Fruit fly (Drosophila melanogaster): ENCODE measurements around the gene Drsl4.

Gene Drsl4

dm6 chr3L:3315288-3315687 lies at the start of gene Drsl4:
TSS of gene Drsl4 (plus strand) at chr3L:3315620.
- TF ChIP-seq Dll (optimal IDR thresholded peaks at IDR 0.05) (no peak), psq (optimal IDR thresholded peaks at IDR 0.05) (no peak), pan (optimal IDR thresholded peaks at IDR 0.05) (no peak), usp (GFP tag; optimal IDR thresholded peaks at IDR 0.05) (no peak), EcR (GFP tag; optimal IDR thresholded peaks at IDR 0.05) (no peak), CG8478 (optimal IDR thresholded peaks at IDR 0.05) (no peak)

- TF ChIP-seq EcR (GFP tag; optimal IDR thresholded peaks at IDR 0.05): no peak
- no peak for TF ChIP-seq Dll (optimal IDR thresholded peaks at IDR 0.05)
- no peak for TF ChIP-seq CG8478 (optimal IDR thresholded peaks at IDR 0.05)
- TF ChIP-seq psq (optimal IDR thresholded peaks at IDR 0.05): no peak
- no peak for TF ChIP-seq pan (optimal IDR thresholded peaks at IDR 0.05)
- TF ChIP-seq usp (GFP tag; optimal IDR thresholded peaks at IDR 0.05): no peak
These were observed 49.1 kb upstream of the Drsl4 start for dm6 chr3L:3266306-3266705.

- TF ChIP-seq Dll (optimal IDR thresholded peaks at IDR 0.05) (no peak), psq (optimal IDR thresholded peaks at IDR 0.05) (no peak), pan (optimal IDR thresholded peaks at IDR 0.05) (no peak)
These were observed 47.3 kb upstream of the Drsl4 start, which contains the start of gene CG34265 for dm6 chr3L:3268161-3268560. TSS of gene CG34265 (plus strand) at chr3L:3268461.

- TF ChIP-seq Dll (optimal IDR thresholded peaks at IDR 0.05) (no peak), CG8478 (optimal IDR thresholded peaks at IDR 0.05) (no peak), EcR (GFP tag; optimal IDR thresholded peaks at IDR 0.05) (no peak), usp (GFP tag; optimal IDR thresholded peaks at IDR 0.05) (no peak), pan (optimal IDR thresholded peaks at IDR 0.05) (no peak), psq (optimal IDR thresholded peaks at IDR 0.05) (no peak)
These were observed 44.7 kb upstream of the Drsl4 start, which contains the start of gene CG14960 for dm6 chr3L:3270736-3271135. TSS of gene CG14960 (plus strand) at chr3L:3271036.

dm6 chr3L:3274463-3275177 lies 40.8 kb upstream of the Drsl4 start:
- no peak for TF ChIP-seq EcR (GFP tag; optimal IDR thresholded peaks at IDR 0.05)
- no peak for TF ChIP-seq Dll (optimal IDR thresholded peaks at IDR 0.05)
- no peak for TF ChIP-seq psq (optimal IDR thresholded peaks at IDR 0.05)
- no peak for TF ChIP-seq usp (GFP tag; optimal IDR thresholded peaks at IDR 0.05)
- no peak for TF ChIP-seq CG8478 (optimal IDR thresholded peaks at IDR 0.05)
- TF ChIP-seq pan (optimal IDR thresholded peaks at IDR 0.05): no peak

- TF ChIP-seq Dll (optimal IDR thresholded peaks at IDR 0.05) (no peak), EcR (GFP tag; optimal IDR thresholded peaks at IDR 0.05) (no peak), CG8478 (optimal IDR thresholded peaks at IDR 0.05) (no peak)
These were observed 38.5 kb upstream of the Drsl4 start for dm6 chr3L:3276930-3277329.

- TF ChIP-seq CG8478 (optimal IDR thresholded peaks at IDR 0.05): no peak
- no peak for TF ChIP-seq pan (optimal IDR thresholded peaks at IDR 0.05)
These were observed 35.5 kb upstream of the Drsl4 start, which contains the start of gene CG12017 for dm6 chr3L:3279930-3280329. TSS of gene CG12017 (plus strand) at chr3L:3280239.

dm6 chr3L:3283264-3283663 lies 32.2 kb upstream of the Drsl4 start:
- TF ChIP-seq CG8478 (optimal IDR thresholded peaks at IDR 0.05): no peak
- no peak for TF ChIP-seq usp (GFP tag; optimal IDR thresholded peaks at IDR 0.05)
- TF ChIP-seq Dll (optimal IDR thresholded peaks at IDR 0.05): no peak
- no peak for TF ChIP-seq psq (optimal IDR thresholded peaks at IDR 0.05)
- TF ChIP-seq EcR (GFP tag; optimal IDR thresholded peaks at IDR 0.05): no peak
- no peak for TF ChIP-seq pan (optimal IDR thresholded peaks at IDR 0.05)

- TF ChIP-seq CG8478 (optimal IDR thresholded peaks at IDR 0.05): no peak
- TF ChIP-seq usp (GFP tag; optimal IDR thresholded peaks at IDR 0.05): no peak
- no peak for TF ChIP-seq pan (optimal IDR thresholded peaks at IDR 0.05)
- no peak for TF ChIP-seq Dll (optimal IDR thresholded peaks at IDR 0.05)
- no peak for TF ChIP-seq psq (optimal IDR thresholded peaks at IDR 0.05)
- TF ChIP-seq EcR (GFP tag; optimal IDR thresholded peaks at IDR 0.05): no peak
These were observed 30.5 kb upstream of the Drsl4 start for dm6 chr3L:3284900-3285299.

dm6 chr3L:3288414-3288813 lies 27.0 kb upstream of the Drsl4 start:
- no peak for TF ChIP-seq pan (optimal IDR thresholded peaks at IDR 0.05)
- TF ChIP-seq usp (GFP tag; optimal IDR thresholded peaks at IDR 0.05): no peak
- no peak for TF ChIP-seq EcR (GFP tag; optimal IDR thresholded peaks at IDR 0.05)
- TF ChIP-seq Dll (optimal IDR thresholded peaks at IDR 0.05): no peak
- TF ChIP-seq psq (optimal IDR thresholded peaks at IDR 0.05): no peak
- TF ChIP-seq CG8478 (optimal IDR thresholded peaks at IDR 0.05): no peak

dm6 chr3L:3291159-3291558 lies 24.3 kb upstream of the Drsl4 start, which contains the start of gene CG12009:
TSS of gene CG12009 (plus strand) at chr3L:3291459.
- TF ChIP-seq EcR (GFP tag; optimal IDR thresholded peaks at IDR 0.05): no peak
- no peak for TF ChIP-seq usp (GFP tag; optimal IDR thresholded peaks at IDR 0.05)
- no peak for TF ChIP-seq psq (optimal IDR thresholded peaks at IDR 0.05)
- TF ChIP-seq Dll (optimal IDR thresholded peaks at IDR 0.05): no peak
- TF ChIP-seq pan (optimal IDR thresholded peaks at IDR 0.05): no peak
- no peak for TF ChIP-seq CG8478 (optimal IDR thresholded peaks at IDR 0.05)

- TF ChIP-seq pan (optimal IDR thresholded peaks at IDR 0.05): no peak
- TF ChIP-seq EcR (GFP tag; optimal IDR thresholded peaks at IDR 0.05): no peak
- no peak for TF ChIP-seq psq (optimal IDR thresholded peaks at IDR 0.05)
- no peak for TF ChIP-seq Dll (optimal IDR thresholded peaks at IDR 0.05)
- no peak for TF ChIP-seq CG8478 (optimal IDR thresholded peaks at IDR 0.05)
- TF ChIP-seq usp (GFP tag; optimal IDR thresholded peaks at IDR 0.05): no peak
These were observed 15.1 kb upstream of the Drsl4 start for dm6 chr3L:3300345-3300744.

- TF ChIP-seq psq (optimal IDR thresholded peaks at IDR 0.05) (no peak), CG8478 (optimal IDR thresholded peaks at IDR 0.05) (no peak), usp (GFP tag; optimal IDR thresholded peaks at IDR 0.05) (no peak)
These were observed 14.2 kb upstream of the Drsl4 start for dm6 chr3L:3301171-3301738.
